Worm (Caenorhabditis elegans) whole organism, midembryonic: ENCODE data around the gene lgc-42.

Source experiments
- T22C8.4 ChIP-seq: fragments of 200-800 bp; sonication (Bioruptor generic); IDR thresholded peaks from 2 replicates; pipeline ENCODE4 v1.3.6; 2022; ENCODE audit warnings: missing genetic modification characterization, missing compliant biosample characterization
- flt-1 ChIP-seq: fragments of 200-800 bp; sonication (Bioruptor generic); IDR thresholded peaks from 2 replicates; pipeline ENCODE4 v1.3.6; 2022; ENCODE audit warnings: missing genetic modification characterization, missing compliant biosample characterization
- klf-2 ChIP-seq: fragments of 200-800 bp; sonication (Bioruptor generic); conservative IDR thresholded peaks from 2 replicates; pipeline ENCODE4 v1.3.6; 2022; ENCODE audit warnings: missing genetic modification reagents, missing genetic modification characterization, missing compliant biosample characterization
- tab-1 ChIP-seq: fragments of 200-800 bp; sonication (Bioruptor generic); IDR thresholded peaks from 2 replicates; pipeline ENCODE4 v1.3.6; 2022; ENCODE audit warnings: missing genetic modification characterization, missing compliant biosample characterization
- ztf-23 ChIP-seq: fragments of 200-800 bp; sonication (Bioruptor generic); IDR thresholded peaks from 2 replicates; pipeline ENCODE4 v1.3.6; 2022; ENCODE audit warnings: missing genetic modification reagents, missing genetic modification characterization, missing compliant biosample characterization
- ztf-29 ChIP-seq: fragments of 200-800 bp; sonication (Bioruptor generic); IDR thresholded peaks from 2 replicates; pipeline ENCODE4 v1.3.6; 2022; ENCODE audit warnings: missing genetic modification reagents, missing genetic modification characterization, missing compliant biosample characterization

DNA sequence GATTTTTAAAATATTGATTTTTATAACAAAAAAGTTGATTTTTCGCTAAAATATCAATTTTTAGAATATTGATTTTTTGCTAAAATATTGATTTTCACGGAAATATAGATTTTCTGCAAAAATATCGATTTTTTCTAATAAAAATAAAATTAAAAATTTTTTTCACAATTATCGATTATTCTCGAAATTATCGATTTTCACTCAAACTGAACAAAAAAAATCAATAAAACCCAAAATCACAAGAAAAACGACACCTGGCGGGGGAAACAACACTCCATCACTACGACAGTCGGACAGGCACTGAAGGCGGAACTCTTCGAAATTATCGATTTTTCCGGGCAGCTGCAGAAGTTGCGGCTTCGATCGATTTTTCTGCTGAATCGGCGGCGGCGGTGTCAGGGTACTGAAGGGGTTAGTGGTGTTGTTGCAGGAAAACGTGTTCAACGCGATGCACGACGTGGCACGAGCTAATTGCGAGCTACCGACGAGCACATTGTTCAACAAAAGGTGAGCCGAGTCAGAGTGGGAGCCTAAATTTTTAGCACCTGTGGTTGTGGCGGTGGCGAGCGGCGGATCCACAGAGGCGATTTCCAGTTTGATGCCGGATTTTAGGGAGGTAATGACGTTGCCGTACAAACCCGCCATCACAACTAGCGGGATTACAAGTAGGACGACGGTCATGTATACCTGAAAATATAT, 15.6 kb downstream of the lgc-42 start:
- TF ChIP-seq ztf-29 (GFP tag; lab: Robert Waterston, UW) = no peak
- TF ChIP-seq klf-2 (GFP tag; lab: Robert Waterston, UW) = no peak
- peak; percentile 70 for TF ChIP-seq T22C8.4
- TF ChIP-seq ztf-23 = no peak
- TF ChIP-seq tab-1 (GFP tag; lab: Robert Waterston, UW) = no peak
- TF ChIP-seq flt-1 (GFP tag; lab: Robert Waterston, UW) = no peak
